Fruit fly (Drosophila melanogaster): Measurements from ENCODE around the gene Aos1.

dm6 chr3R:12413274-12413958, 20.2 kb downstream of the Aos1 start, which contains the start of the genes Dip-C and pps:
- no peak for TF ChIP-seq pan (optimal IDR thresholded peaks at IDR 0.05)
- TF ChIP-seq dmrt93B (GFP tag; optimal IDR thresholded peaks at IDR 0.05) = no peak
- TF ChIP-seq h (GFP tag; optimal IDR thresholded peaks at IDR 0.05) = no peak
- no peak for TF ChIP-seq Myc (optimal IDR thresholded peaks at IDR 0.05)
- no peak for TF ChIP-seq sage (GFP tag; optimal IDR thresholded peaks at IDR 0.05)
- no peak for TF ChIP-seq brk (GFP tag; optimal IDR thresholded peaks at IDR 0.05)
- TF ChIP-seq tai (GFP tag; optimal IDR thresholded peaks at IDR 0.05) = no peak
- peak; percentile 4 for TF ChIP-seq psq (GFP tag; optimal IDR thresholded peaks at IDR 0.05)
- TF ChIP-seq Hr83 (GFP tag; optimal IDR thresholded peaks at IDR 0.05; ENCODE audit: poor library complexity, severe bottlenecking) = no peak
- no peak for TF ChIP-seq GATAd (GFP tag; optimal IDR thresholded peaks at IDR 0.05)
- no peak for TF ChIP-seq lola (GFP tag; optimal IDR thresholded peaks at IDR 0.05)
- no peak for TF ChIP-seq rgr (GFP tag; optimal IDR thresholded peaks at IDR 0.05)
- no peak for TF ChIP-seq jim (GFP tag; optimal IDR thresholded peaks at IDR 0.05)
- no peak for TF ChIP-seq Dfd (GFP tag; optimal IDR thresholded peaks at IDR 0.05)
